Fruit fly (Drosophila melanogaster): ENCODE data around the gene CCT3.

The CCT3 gene

DNA sequence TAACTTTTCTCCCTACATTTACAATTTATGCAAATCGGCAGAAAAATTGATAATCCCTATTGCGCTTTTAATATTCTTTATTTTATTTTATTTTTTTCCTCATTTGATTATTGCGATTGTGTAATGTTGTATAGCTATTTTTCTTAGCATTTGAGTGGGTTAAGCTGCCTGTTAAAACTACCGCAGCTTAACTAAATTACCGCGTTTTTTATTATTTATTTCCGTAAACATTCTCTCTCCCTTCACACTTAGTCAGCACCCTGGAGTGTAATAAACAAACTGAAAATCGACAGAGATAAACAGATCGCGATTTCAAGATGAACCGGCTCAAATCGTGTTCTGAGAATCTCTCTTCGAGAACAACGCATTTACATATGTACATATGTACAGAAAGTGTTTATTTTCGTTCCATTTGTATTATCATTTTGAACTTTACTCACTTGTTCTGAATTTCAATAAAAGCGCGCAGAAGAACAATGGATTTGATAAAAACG, 7.6 kb downstream of the CCT3 start:
- TF ChIP-seq psq (optimal IDR thresholded peaks at IDR 0.05) (no peak), CG8478 (optimal IDR thresholded peaks at IDR 0.05) (no peak), usp (GFP tag; optimal IDR thresholded peaks at IDR 0.05) (no peak), Dll (optimal IDR thresholded peaks at IDR 0.05) (no peak), EcR (GFP tag; optimal IDR thresholded peaks at IDR 0.05) (no peak), pan (optimal IDR thresholded peaks at IDR 0.05) (no peak)

DNA sequence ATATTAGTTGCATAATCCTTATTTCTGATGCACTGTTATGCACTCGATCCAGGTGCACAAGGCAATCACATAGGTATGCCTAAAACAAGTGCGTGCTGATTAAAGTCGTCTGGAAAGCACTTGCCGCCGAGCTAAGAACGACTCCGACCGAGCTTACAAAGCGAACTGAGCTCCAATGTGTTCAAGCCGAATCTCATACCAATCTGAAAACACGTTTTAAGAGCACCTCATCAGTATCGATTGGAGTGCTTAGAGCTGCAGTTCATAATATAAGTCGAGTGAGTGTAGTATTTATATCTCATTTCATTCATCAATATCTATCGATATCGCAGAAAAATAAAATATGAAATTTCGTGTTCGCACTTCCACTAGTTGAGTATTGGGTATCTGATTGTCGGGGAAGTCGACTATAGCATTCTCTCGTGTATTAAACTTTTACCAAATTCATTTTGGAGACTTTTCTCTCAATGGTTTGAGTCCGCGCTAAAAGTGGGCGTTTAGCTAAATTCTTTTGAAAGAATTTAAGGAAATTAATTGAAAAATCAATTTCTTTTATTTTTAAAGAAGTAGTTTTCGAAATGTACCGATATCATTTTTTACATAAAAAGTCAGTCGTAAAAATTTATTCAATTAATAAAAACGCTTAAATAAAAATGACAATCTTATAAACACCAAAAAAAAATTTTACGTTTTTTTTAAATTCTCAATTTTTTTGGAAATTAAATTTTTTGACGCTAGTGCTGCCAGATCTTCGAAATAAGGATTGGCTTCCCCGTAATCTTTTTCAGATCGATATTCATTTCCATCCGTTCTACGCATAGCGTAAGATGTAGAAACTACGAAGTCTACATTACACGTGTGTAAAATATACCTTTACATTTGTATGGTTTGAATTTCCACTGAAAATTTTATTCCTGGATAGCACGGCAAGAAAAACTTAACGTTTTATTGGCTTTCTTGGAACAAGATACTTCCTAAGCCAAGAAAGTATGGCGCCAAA, 8.4 kb downstream of the CCT3 start, which contains the start of gene modSP:
Gene modSP, minus strand, starts transcription at position 169 of the 1,000 bp plus-strand sequence.
- TF ChIP-seq Dll (optimal IDR thresholded peaks at IDR 0.05) (no peak), pan (optimal IDR thresholded peaks at IDR 0.05) (no peak), CG8478 (optimal IDR thresholded peaks at IDR 0.05) (no peak), EcR (GFP tag; optimal IDR thresholded peaks at IDR 0.05) (no peak), usp (GFP tag; optimal IDR thresholded peaks at IDR 0.05) (no peak)

DNA sequence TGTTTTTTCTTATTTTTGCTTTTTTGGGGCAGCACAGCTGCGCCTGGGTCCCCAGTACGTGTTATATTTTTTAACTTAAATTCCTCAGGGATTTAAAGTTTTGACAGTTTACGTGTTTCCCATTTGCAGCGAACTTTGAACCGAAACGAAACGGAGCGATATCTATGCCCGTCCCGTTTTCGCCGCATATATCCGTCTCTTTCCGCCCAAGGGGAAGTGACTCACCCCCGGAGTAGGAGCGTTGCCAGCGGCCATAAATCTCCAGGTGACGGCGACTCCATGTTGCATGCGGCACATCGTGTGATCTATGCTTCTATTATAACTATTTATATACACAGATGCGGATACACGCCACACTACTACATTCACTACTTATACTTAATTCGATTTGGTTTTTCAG, 14.3 kb downstream of the CCT3 start:
- TF ChIP-seq usp (GFP tag; optimal IDR thresholded peaks at IDR 0.05), result no peak
- no peak for TF ChIP-seq EcR (GFP tag; optimal IDR thresholded peaks at IDR 0.05)
- no peak for TF ChIP-seq CG8478 (optimal IDR thresholded peaks at IDR 0.05)
- TF ChIP-seq Dll (optimal IDR thresholded peaks at IDR 0.05), result no peak
- no peak for TF ChIP-seq pan (optimal IDR thresholded peaks at IDR 0.05)
- TF ChIP-seq psq (optimal IDR thresholded peaks at IDR 0.05), result no peak

DNA sequence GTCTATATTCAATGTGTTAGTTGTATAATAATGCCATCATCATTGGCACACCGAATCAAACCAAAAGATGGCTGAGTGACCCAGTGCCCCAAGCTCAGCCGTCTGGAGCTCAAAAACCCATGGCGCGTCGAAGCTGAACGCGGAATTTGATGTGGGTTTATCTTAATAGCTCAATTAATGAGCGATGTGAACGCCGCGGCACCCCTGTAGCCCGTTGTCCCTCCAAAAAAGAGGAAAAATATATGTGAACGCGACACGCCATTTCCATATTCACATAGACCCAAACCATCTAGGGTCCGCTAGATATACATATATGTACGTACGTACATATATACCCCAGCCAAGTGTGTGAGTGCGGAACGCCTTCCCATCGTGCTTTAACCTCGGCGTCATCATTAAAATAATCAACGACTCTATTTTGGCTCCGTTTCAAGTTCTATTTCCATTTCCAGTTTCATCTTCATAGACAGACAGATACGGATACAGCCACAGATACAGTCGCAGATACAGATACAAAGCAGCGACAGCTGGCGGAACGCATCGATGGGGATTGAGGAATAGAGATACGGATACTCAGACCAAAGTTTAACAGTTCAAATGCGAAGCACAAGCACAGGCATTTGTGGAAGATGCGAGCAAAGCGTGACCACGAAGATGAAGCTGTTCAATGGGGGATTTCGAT, 16.9 kb downstream of the CCT3 start:
- TF ChIP-seq pan (optimal IDR thresholded peaks at IDR 0.05) (no peak), psq (optimal IDR thresholded peaks at IDR 0.05) (no peak), usp (GFP tag; optimal IDR thresholded peaks at IDR 0.05) (no peak), Dll (optimal IDR thresholded peaks at IDR 0.05) (no peak), CG8478 (optimal IDR thresholded peaks at IDR 0.05) (no peak), EcR (GFP tag; optimal IDR thresholded peaks at IDR 0.05) (no peak)

DNA sequence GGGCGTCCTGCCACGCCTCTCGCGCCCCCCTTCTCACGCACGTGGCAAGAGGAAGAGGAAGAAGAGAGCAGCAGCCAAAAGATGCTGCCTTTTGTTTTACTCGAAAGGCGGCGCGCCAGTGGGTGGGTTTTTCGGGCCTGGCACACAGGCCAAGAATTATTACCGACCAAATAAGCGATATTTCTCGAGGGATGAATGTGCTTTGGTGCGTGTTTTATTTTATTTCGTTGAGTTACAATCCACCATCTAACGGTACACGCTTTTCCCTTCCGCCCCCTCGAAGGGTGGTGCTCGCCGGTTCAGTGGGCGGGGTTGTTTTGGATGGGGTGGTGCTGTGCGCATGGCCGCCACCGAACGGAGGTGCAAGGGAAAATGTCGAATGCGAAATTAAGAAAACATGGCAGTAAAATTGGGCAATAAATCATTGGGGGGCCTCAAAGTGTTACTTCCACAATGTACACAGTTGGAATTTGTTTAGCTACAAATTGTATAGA, 24.9 kb downstream of the CCT3 start:
- no peak for TF ChIP-seq Dll (optimal IDR thresholded peaks at IDR 0.05)
- no peak for TF ChIP-seq EcR (GFP tag; optimal IDR thresholded peaks at IDR 0.05)
- TF ChIP-seq psq (optimal IDR thresholded peaks at IDR 0.05), result no peak
- no peak for TF ChIP-seq CG8478 (optimal IDR thresholded peaks at IDR 0.05)
- no peak for TF ChIP-seq pan (optimal IDR thresholded peaks at IDR 0.05)
- no peak for TF ChIP-seq usp (GFP tag; optimal IDR thresholded peaks at IDR 0.05)

DNA sequence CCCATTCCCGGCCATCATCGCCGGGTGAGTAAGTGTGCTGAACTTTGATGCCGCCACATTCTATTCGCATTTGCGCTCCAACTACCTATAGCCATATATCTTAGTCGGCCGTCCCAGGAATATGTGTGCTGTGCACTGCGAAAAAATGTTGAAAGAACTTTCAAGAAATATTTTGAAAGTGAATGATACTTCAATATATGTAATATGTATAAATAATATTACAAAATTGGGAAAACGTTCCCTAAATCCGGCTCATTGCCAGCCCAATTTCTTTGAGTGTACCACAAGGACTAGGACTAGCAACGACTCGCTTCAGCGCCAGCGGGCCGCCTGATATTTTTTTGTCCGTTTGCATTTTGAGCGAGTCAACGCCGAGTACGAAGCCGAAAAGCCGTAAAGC, 25.8 kb downstream of the CCT3 start:
- TF ChIP-seq usp (GFP tag; optimal IDR thresholded peaks at IDR 0.05) (no peak), psq (optimal IDR thresholded peaks at IDR 0.05) (no peak)

DNA sequence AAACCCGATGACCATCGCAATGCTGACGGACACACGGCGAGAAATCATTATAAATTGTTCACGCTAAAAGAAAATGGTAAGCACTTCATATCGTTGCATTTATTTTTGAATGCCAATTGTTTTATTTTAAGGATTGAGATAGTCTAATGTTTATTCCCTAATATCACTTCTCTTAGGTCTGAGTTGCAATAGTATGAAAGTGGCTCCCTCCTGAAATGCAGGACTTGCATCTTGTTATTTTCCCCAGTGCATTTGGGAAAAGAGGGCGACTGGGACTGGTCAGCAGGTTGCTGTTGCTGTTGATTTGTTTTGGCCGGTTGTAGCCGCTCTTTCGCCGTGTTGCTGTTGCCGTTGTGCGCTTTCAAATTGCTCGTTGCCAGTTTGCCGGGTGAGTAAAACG, 29.1 kb downstream of the CCT3 start:
- TF ChIP-seq CG8478 (optimal IDR thresholded peaks at IDR 0.05), result no peak
- no peak for TF ChIP-seq psq (optimal IDR thresholded peaks at IDR 0.05)
- no peak for TF ChIP-seq Dll (optimal IDR thresholded peaks at IDR 0.05)
- no peak for TF ChIP-seq usp (GFP tag; optimal IDR thresholded peaks at IDR 0.05)
- TF ChIP-seq EcR (GFP tag; optimal IDR thresholded peaks at IDR 0.05), result no peak
- TF ChIP-seq pan (optimal IDR thresholded peaks at IDR 0.05), result no peak

DNA sequence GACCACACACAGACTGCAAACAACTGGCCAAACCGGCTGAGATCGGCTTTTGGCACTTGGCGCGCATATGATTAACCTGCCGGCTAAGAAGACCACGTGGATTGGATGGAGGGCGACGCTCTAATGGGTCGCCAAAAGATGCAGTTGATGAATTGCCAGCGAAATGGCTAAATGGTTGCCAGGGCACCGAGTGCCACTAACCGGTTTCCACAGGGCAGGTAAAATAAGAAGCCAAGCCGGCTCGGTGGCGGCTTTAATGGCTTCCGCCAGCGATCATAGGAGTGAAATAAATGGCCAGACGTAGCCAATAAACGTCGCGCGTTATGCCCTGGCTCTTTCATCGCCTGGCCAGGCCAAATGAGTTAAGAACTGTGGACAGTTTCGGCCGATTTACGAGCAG, 30.5 kb downstream of the CCT3 start:
- TF ChIP-seq Dll (optimal IDR thresholded peaks at IDR 0.05) (no peak), psq (optimal IDR thresholded peaks at IDR 0.05) (no peak)

DNA sequence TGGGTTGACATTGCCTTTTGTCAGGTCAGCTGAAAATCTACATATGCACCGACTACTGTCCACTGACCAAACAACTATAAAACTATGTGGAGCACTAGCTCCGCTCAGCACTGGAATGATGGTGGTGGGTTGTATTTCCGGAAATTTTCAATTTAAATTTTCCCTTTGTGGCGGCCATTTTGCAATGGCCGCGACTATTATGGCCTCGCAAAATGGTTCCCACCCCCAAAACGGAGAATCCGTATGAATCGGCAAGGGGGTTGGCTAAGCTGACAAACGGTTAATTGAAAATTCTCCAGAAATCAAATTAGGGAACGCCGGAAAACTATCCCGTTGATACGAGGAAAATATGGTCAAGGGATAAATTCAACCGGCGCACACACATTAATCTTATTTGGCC, 35.5 kb downstream of the CCT3 start:
- no peak for TF ChIP-seq CG8478 (optimal IDR thresholded peaks at IDR 0.05)
- no peak for TF ChIP-seq Dll (optimal IDR thresholded peaks at IDR 0.05)
- TF ChIP-seq pan (optimal IDR thresholded peaks at IDR 0.05), result no peak
- no peak for TF ChIP-seq usp (GFP tag; optimal IDR thresholded peaks at IDR 0.05)
- no peak for TF ChIP-seq psq (optimal IDR thresholded peaks at IDR 0.05)
- TF ChIP-seq EcR (GFP tag; optimal IDR thresholded peaks at IDR 0.05), result no peak

All from whole organism.